Fruit fly (Drosophila melanogaster): ENCODE data around the gene CG6576.

- no peak for TF ChIP-seq EcR (GFP tag; optimal IDR thresholded peaks at IDR 0.05)
- TF ChIP-seq pan (optimal IDR thresholded peaks at IDR 0.05) = no peak
- no peak for TF ChIP-seq psq (optimal IDR thresholded peaks at IDR 0.05)
- no peak for TF ChIP-seq Dll (optimal IDR thresholded peaks at IDR 0.05)
- no peak for TF ChIP-seq CG8478 (optimal IDR thresholded peaks at IDR 0.05)
- no peak for TF ChIP-seq usp (GFP tag; optimal IDR thresholded peaks at IDR 0.05)
Observed at dm6 chr3L:8765493-8765892, 9.7 kb downstream of the CG6576 start.
